Worm (Caenorhabditis elegans) whole organism, L4/young adult: ENCODE results near the gene C05C10.8.

Experiments used
- W03F9.2 ChIP-seq: fragments of 150-350 bp; optimal IDR thresholded peaks from 2 replicates; lab custom pipeline; 2014; ENCODE audit warnings: missing biosample characterization, missing genetic modification characterization
- dao-5 ChIP-seq: sonication (generic microtip); optimal IDR thresholded peaks from 2 replicates; lab custom pipeline; 2016; ENCODE audit warnings: missing genotype, missing genetic modification characterization, moderate library complexity, missing compliant biosample characterization
- him-1 ChIP-seq: sonication (generic microtip); optimal IDR thresholded peaks from 2 replicates; lab custom pipeline; 2016; ENCODE audit warnings: missing genotype, missing genetic modification reagents, missing genetic modification characterization, missing compliant biosample characterization

C05C10.8 gene

ce11 chrII:9936859-9937258 lies 19.1 kb upstream of the C05C10.8 start, which contains the start of gene C05C10.3:
C05C10.3 (minus strand) TSS chrII:9936893.
- no peak for TF ChIP-seq dao-5
- TF ChIP-seq him-1 (tag; lab: Kevin White, UChicago) = no peak
- TF ChIP-seq W03F9.2 = no peak

ce11 chrII:9935664-9936063 lies 17.9 kb upstream of the C05C10.8 start:
- TF ChIP-seq W03F9.2 = no peak
- TF ChIP-seq dao-5 = no peak
- no peak for TF ChIP-seq him-1 (tag; lab: Kevin White, UChicago)

- TF ChIP-seq him-1 (tag; lab: Kevin White, UChicago) = no peak
- no peak for TF ChIP-seq dao-5
- TF ChIP-seq W03F9.2 = no peak
Observed at ce11 chrII:9935044-9935599, 17.3 kb upstream of the C05C10.8 start.

- no peak for TF ChIP-seq W03F9.2
- TF ChIP-seq him-1 (tag; lab: Kevin White, UChicago) = no peak
- no peak for TF ChIP-seq dao-5
Observed at ce11 chrII:9934570-9934969, 16.8 kb upstream of the C05C10.8 start.

- TF ChIP-seq W03F9.2 = peak; percentile 24
- no peak for TF ChIP-seq him-1 (tag; lab: Kevin White, UChicago)
Observed at ce11 chrII:9933947-9934383, 16.2 kb upstream of the C05C10.8 start.

ce11 chrII:9931476-9931875 lies 13.7 kb upstream of the C05C10.8 start, which contains the start of gene pho-11:
pho-11 (plus strand) TSS chrII:9931849.
- no peak for TF ChIP-seq dao-5
- no peak for TF ChIP-seq W03F9.2
- no peak for TF ChIP-seq him-1 (tag; lab: Kevin White, UChicago)

ce11 chrII:9931012-9931411 lies 13.2 kb upstream of the C05C10.8 start:
- TF ChIP-seq dao-5 (no peak), W03F9.2 (no peak), him-1 (tag; lab: Kevin White, UChicago) (no peak)

- TF ChIP-seq dao-5 (no peak), him-1 (tag; lab: Kevin White, UChicago) (no peak), W03F9.2 (no peak)
Observed at ce11 chrII:9928470-9928869, 10.7 kb upstream of the C05C10.8 start.

- no peak for TF ChIP-seq dao-5
- no peak for TF ChIP-seq him-1 (tag; lab: Kevin White, UChicago)
- no peak for TF ChIP-seq W03F9.2
Observed at ce11 chrII:9921622-9922269, 3.9 kb upstream of the C05C10.8 start, which contains the start of gene C05C10.2. C05C10.2 (plus strand) TSS chrII:9922219.

ce11 chrII:9920468-9920867 lies 2.7 kb upstream of the C05C10.8 start, which contains the start of gene pho-10:
pho-10 (minus strand) TSS chrII:9920568.
- TF ChIP-seq dao-5 (no peak), W03F9.2 (no peak), him-1 (tag; lab: Kevin White, UChicago) (no peak)

ce11 chrII:9916177-9916576 lies 1.6 kb downstream of the C05C10.8 start, which contains the start of gene F26C11.4:
F26C11.4 (minus strand) TSS chrII:9916277.
- TF ChIP-seq dao-5 (no peak), him-1 (tag; lab: Kevin White, UChicago) (no peak), W03F9.2 (no peak)

ce11 chrII:9914999-9915398 lies 2.8 kb downstream of the C05C10.8 start, which contains the start of gene F26C11.3:
F26C11.3 (minus strand) TSS chrII:9915099.
- no peak for TF ChIP-seq dao-5
- TF ChIP-seq him-1 (tag; lab: Kevin White, UChicago) = no peak
- TF ChIP-seq W03F9.2 = no peak

ce11 chrII:9904459-9904858 lies 13.3 kb downstream of the C05C10.8 start:
- TF ChIP-seq W03F9.2 (no peak), him-1 (tag; lab: Kevin White, UChicago) (no peak), dao-5 (no peak)

ce11 chrII:9900276-9900675 lies 17.5 kb downstream of the C05C10.8 start, which contains the start of gene unc-4:
unc-4 (minus strand) TSS chrII:9900376.
- TF ChIP-seq him-1 (tag; lab: Kevin White, UChicago) = no peak
- TF ChIP-seq dao-5 = no peak
- TF ChIP-seq W03F9.2 = no peak

ce11 chrII:9898744-9899143 lies 19.1 kb downstream of the C05C10.8 start:
- no peak for TF ChIP-seq W03F9.2
- no peak for TF ChIP-seq him-1 (tag; lab: Kevin White, UChicago)
- no peak for TF ChIP-seq dao-5
